Worm (Caenorhabditis elegans) whole organism, midembryonic: ENCODE results near the gene soc-2.

Experiments used
- T22C8.4 ChIP-seq: fragments of 200-800 bp; sonication (Bioruptor generic); IDR thresholded peaks from 2 replicates; pipeline ENCODE4 v1.3.6; 2022; ENCODE audit warnings: missing genetic modification characterization, missing compliant biosample characterization
- cog-1 ChIP-seq: sonication (generic microtip); optimal IDR thresholded peaks from 2 replicates; lab custom pipeline; 2016; ENCODE audit warnings: missing genetic modification characterization, missing compliant biosample characterization
- flt-1 ChIP-seq: fragments of 200-800 bp; sonication (Bioruptor generic); IDR thresholded peaks from 2 replicates; pipeline ENCODE4 v1.3.6; 2022; ENCODE audit warnings: missing genetic modification characterization, missing compliant biosample characterization
- klf-2 ChIP-seq: fragments of 200-800 bp; sonication (Bioruptor generic); conservative IDR thresholded peaks from 2 replicates; pipeline ENCODE4 v1.3.6; 2022; ENCODE audit warnings: missing genetic modification reagents, missing genetic modification characterization, missing compliant biosample characterization
- med-1 ChIP-seq: sonication (generic microtip); optimal IDR thresholded peaks from 2 replicates; lab custom pipeline; 2017; ENCODE audit warnings: missing genetic modification characterization, mild to moderate bottlenecking, missing compliant biosample characterization, antibody characterized with exemption, missing genetic modification reagents; ENCODE audit not compliant: insufficient read depth
- ref-1 ChIP-seq: fragments of 200-800 bp; sonication (Bioruptor generic); conservative IDR thresholded peaks from 2 replicates; pipeline ENCODE4 v1.3.6; 2022; ENCODE audit warnings: missing genetic modification reagents, missing genetic modification characterization, missing compliant biosample characterization
- tab-1 ChIP-seq: fragments of 200-800 bp; sonication (Bioruptor generic); IDR thresholded peaks from 2 replicates; pipeline ENCODE4 v1.3.6; 2022; ENCODE audit warnings: missing genetic modification characterization, missing compliant biosample characterization
- ztf-23 ChIP-seq: fragments of 200-800 bp; sonication (Bioruptor generic); IDR thresholded peaks from 2 replicates; pipeline ENCODE4 v1.3.6; 2022; ENCODE audit warnings: missing genetic modification reagents, missing genetic modification characterization, missing compliant biosample characterization
- ztf-29 ChIP-seq: fragments of 200-800 bp; sonication (Bioruptor generic); IDR thresholded peaks from 2 replicates; pipeline ENCODE4 v1.3.6; 2022; ENCODE audit warnings: missing genetic modification reagents, missing genetic modification characterization, missing compliant biosample characterization

The soc-2 gene

DNA sequence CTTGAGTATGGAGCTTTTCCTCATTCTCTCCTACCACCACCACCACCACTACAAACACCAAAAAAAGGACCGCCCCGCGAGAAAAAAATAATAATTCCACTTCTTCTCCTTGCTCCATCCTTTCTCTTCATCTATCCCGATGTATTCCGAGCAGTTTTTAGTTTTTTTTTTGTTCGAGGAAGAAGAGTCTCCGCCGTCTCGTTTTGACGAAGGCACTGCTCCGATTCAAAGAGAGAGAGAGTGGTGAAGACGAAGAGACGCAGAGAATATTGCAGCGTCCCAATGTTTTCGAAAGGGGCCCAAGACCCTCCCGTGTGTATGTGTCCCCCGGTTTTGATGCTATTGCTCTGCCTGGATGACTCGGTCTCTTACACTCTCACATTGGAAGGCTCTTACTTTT, 71.2 kb downstream of the soc-2 start:
- TF ChIP-seq tab-1 (GFP tag; lab: Robert Waterston, UW) (no peak), cog-1 (tag; lab: Kevin White, UChicago) (no peak), med-1 (no peak), ref-1 (GFP tag; lab: Robert Waterston, UW) (no peak), klf-2 (GFP tag; lab: Robert Waterston, UW) (no peak), ztf-23 (no peak), ztf-29 (GFP tag; lab: Robert Waterston, UW) (no peak), flt-1 (GFP tag; lab: Robert Waterston, UW) (no peak), T22C8.4 (no peak)

DNA sequence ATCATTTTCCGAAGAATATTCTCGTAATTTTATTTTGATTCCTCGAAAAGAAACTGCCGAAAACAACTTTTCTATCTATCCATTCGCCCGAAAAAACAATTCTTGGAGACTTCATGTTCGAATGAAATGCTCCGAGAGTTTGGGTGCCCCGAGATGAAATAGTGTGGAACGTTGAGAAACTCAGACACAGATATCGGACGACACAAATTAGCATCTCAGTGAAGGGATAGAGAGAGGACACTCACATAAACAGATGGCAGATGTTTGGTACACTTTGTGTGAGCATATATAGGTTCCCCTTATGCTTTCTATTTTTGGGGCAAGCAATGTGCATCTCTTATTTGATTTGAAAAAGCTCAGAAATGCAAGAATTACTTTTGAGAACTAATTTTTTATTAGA, 73.4 kb downstream of the soc-2 start:
- TF ChIP-seq cog-1 (tag; lab: Kevin White, UChicago) (peak; percentile 2), klf-2 (GFP tag; lab: Robert Waterston, UW) (no peak), ztf-23 (no peak), ztf-29 (GFP tag; lab: Robert Waterston, UW) (no peak), med-1 (no peak), T22C8.4 (no peak), ref-1 (GFP tag; lab: Robert Waterston, UW) (no peak)

DNA sequence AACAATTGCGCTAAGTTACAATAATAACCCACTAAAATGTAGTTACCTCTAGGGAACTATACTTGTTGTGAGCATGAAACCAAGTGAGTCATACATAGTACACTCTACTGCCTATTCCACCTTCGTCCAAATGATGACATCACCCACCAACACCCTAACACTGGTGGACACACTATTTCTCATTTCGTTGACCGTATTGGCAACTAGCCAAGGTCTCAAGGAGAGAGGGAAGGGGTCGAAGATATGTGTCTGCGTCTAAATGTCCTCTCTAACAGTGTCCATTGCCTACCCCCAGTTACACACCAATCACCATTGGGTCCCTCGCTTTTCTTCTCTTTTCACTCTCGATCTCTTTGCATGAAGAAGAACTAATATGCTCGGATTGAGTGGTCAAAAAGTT, 74.4 kb downstream of the soc-2 start:
- TF ChIP-seq cog-1 (tag; lab: Kevin White, UChicago) = no peak
- TF ChIP-seq tab-1 (GFP tag; lab: Robert Waterston, UW) = 0 out of 2 replicates have a peak, but pooled peaks have one; percentile 22
